Worm (Caenorhabditis elegans) whole organism, midembryonic: Measurements from ENCODE around the gene dod-21.

ENCODE experiments used
- T22C8.4 ChIP-seq: fragments of 200-800 bp; sonication (Bioruptor generic); IDR thresholded peaks from 2 replicates; pipeline ENCODE4 v1.3.6; 2022; ENCODE audit warnings: missing genetic modification characterization, missing compliant biosample characterization
- cog-1 ChIP-seq: sonication (generic microtip); optimal IDR thresholded peaks from 2 replicates; lab custom pipeline; 2016; ENCODE audit warnings: missing genetic modification characterization, missing compliant biosample characterization
- flt-1 ChIP-seq: fragments of 200-800 bp; sonication (Bioruptor generic); IDR thresholded peaks from 2 replicates; pipeline ENCODE4 v1.3.6; 2022; ENCODE audit warnings: missing genetic modification characterization, missing compliant biosample characterization
- klf-2 ChIP-seq: fragments of 200-800 bp; sonication (Bioruptor generic); conservative IDR thresholded peaks from 2 replicates; pipeline ENCODE4 v1.3.6; 2022; ENCODE audit warnings: missing genetic modification reagents, missing genetic modification characterization, missing compliant biosample characterization
- med-1 ChIP-seq: sonication (generic microtip); optimal IDR thresholded peaks from 2 replicates; lab custom pipeline; 2017; ENCODE audit warnings: missing genetic modification characterization, mild to moderate bottlenecking, missing compliant biosample characterization, antibody characterized with exemption, missing genetic modification reagents; ENCODE audit not compliant: insufficient read depth
- ref-1 ChIP-seq: fragments of 200-800 bp; sonication (Bioruptor generic); conservative IDR thresholded peaks from 2 replicates; pipeline ENCODE4 v1.3.6; 2022; ENCODE audit warnings: missing genetic modification reagents, missing genetic modification characterization, missing compliant biosample characterization
- tab-1 ChIP-seq: fragments of 200-800 bp; sonication (Bioruptor generic); IDR thresholded peaks from 2 replicates; pipeline ENCODE4 v1.3.6; 2022; ENCODE audit warnings: missing genetic modification characterization, missing compliant biosample characterization
- ztf-23 ChIP-seq: fragments of 200-800 bp; sonication (Bioruptor generic); IDR thresholded peaks from 2 replicates; pipeline ENCODE4 v1.3.6; 2022; ENCODE audit warnings: missing genetic modification reagents, missing genetic modification characterization, missing compliant biosample characterization
- ztf-29 ChIP-seq: fragments of 200-800 bp; sonication (Bioruptor generic); IDR thresholded peaks from 2 replicates; pipeline ENCODE4 v1.3.6; 2022; ENCODE audit warnings: missing genetic modification reagents, missing genetic modification characterization, missing compliant biosample characterization

DNA sequence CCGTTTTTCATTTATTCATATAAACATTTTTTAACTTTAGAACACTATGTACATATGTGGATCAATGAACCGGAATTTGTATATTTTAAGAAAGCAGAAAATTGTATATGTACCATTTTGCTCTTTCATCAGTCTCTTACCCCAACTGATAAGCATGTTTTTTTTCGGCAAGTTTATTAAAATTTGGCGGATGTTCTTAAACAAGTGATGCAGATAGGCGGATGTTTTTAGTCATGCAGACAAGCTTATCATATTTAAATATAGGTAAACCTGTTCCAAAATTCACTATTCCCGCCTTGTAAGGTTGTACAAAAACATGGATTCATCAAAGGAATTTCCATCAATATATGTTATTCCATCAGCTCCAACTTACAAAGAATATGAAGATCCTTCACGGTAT lies 37.1 kb upstream of the dod-21 start, which contains the start of gene K08D8.9:
- TF ChIP-seq T22C8.4 (no peak), med-1 (GFP tag; lab: Kevin White, UChicago) (no peak), tab-1 (GFP tag; lab: Robert Waterston, UW) (no peak), ztf-29 (GFP tag; lab: Robert Waterston, UW) (no peak), ref-1 (GFP tag; lab: Robert Waterston, UW) (no peak), flt-1 (GFP tag; lab: Robert Waterston, UW) (no peak), ztf-23 (GFP tag; lab: Robert Waterston, UW) (no peak), cog-1 (tag; lab: Kevin White, UChicago) (no peak), klf-2 (GFP tag; lab: Robert Waterston, UW) (no peak)
